Fruit fly (Drosophila melanogaster): ENCODE measurements around the gene CG34367.

Gene CG34367

dm6 chr2L:10334854-10335277 lies 18.8 kb downstream of the CG34367 start (continued):
- TF ChIP-seq CG1603 (tag; optimal IDR thresholded peaks at IDR 0.05) (peak; percentile 81), lov (optimal IDR thresholded peaks at IDR 0.05) (no peak), lov (GFP tag; IDR thresholded peaks at IDR 0.05) (no peak), CG12155 (GFP tag; optimal IDR thresholded peaks at IDR 0.05) (peak; percentile 7), Xrp1 (GFP tag; IDR thresholded peaks at IDR 0.05) (peak; percentile 67), dm (GFP tag; optimal IDR thresholded peaks at IDR 0.05) (peak; percentile 50), CG1792 (GFP tag; optimal IDR thresholded peaks at IDR 0.05) (peak; percentile 24), Sox100B (GFP tag; optimal IDR thresholded peaks at IDR 0.05) (peak; percentile 77), tio (GFP tag; optimal IDR thresholded peaks at IDR 0.05) (no peak), gcm (GFP tag; optimal IDR thresholded peaks at IDR 0.05) (peak; percentile 34), fu2 (GFP tag; optimal IDR thresholded peaks at IDR 0.05) (peak; percentile 21), her (GFP tag; optimal IDR thresholded peaks at IDR 0.05) (peak; percentile 75)

- TF ChIP-seq gsb-n (tag; optimal IDR thresholded peaks at IDR 0.05) (no peak), Med (GFP tag) (peak; percentile 71), MBD-R2 (GFP tag; IDR thresholded peaks at IDR 0.05) (no peak), zfh2 (GFP tag; optimal IDR thresholded peaks at IDR 0.05) (no peak), CG31441 (GFP tag; IDR thresholded peaks at IDR 0.05) (no peak), mld (GFP tag; IDR thresholded peaks at IDR 0.05; ENCODE audit: partially characterized antibody) (0 out of 3 replicates have a peak, but pooled peaks have one; percentile 50), HmgZ (tag; optimal IDR thresholded peaks at IDR 0.05) (no peak), CG17328 (GFP tag; IDR thresholded peaks at IDR 0.05) (0 out of 2 replicates have a peak, but pooled peaks have one; percentile 15), esg (GFP tag; conservative IDR thresholded peaks at IDR 0.05) (no peak), CG4360 (GFP tag; IDR thresholded peaks at IDR 0.05) (0 out of 2 replicates have a peak, but pooled peaks have one; percentile 6), tap (tag; optimal IDR thresholded peaks at IDR 0.05) (no peak), CG1832 (GFP tag; optimal IDR thresholded peaks at IDR 0.05) (no peak), cato (GFP tag; optimal IDR thresholded peaks at IDR 0.05; ENCODE audit: borderline replicate concordance) (no peak), CG31365 (tag; optimal IDR thresholded peaks at IDR 0.05) (no peak), Elba2 (GFP tag; optimal IDR thresholded peaks at IDR 0.05) (peak; percentile 21), D (optimal IDR thresholded peaks at IDR 0.05) (no peak), D (GFP tag; optimal IDR thresholded peaks at IDR 0.05) (no peak)
Measured at dm6 chr2L:10334213-10334612, 19.5 kb downstream of the CG34367 start.

dm6 chr2L:10333091-10333991 lies 20.4 kb downstream of the CG34367 start, which contains the start of gene GATAd:
GATAd (plus strand) TSS chr2L:10333734.
- no peak for TF ChIP-seq CG10274 (GFP tag; optimal IDR thresholded peaks at IDR 0.05)
- no peak for TF ChIP-seq sisA (GFP tag; IDR thresholded peaks at IDR 0.05)
- no peak for TF ChIP-seq pan (optimal IDR thresholded peaks at IDR 0.05)
- no peak for TF ChIP-seq pan (GFP tag; optimal IDR thresholded peaks at IDR 0.05 in 1 of 2, IDR thresholded peaks at IDR 0.05 in 1 of 2)
- TF ChIP-seq ara (GFP tag; IDR thresholded peaks at IDR 0.05) = no peak
- peak; percentile 60 for TF ChIP-seq Med (GFP tag)
- no peak for TF ChIP-seq gce (GFP tag; IDR thresholded peaks at IDR 0.05)
- no peak for TF ChIP-seq CG2202 (tag; optimal IDR thresholded peaks at IDR 0.05)
- no peak for TF ChIP-seq fu2 (GFP tag; optimal IDR thresholded peaks at IDR 0.05)
- TF ChIP-seq CG17359 (tag; optimal IDR thresholded peaks at IDR 0.05) = no peak
- TF ChIP-seq CG13424 (tag; optimal IDR thresholded peaks at IDR 0.05) = peak; percentile 21
- no peak for TF ChIP-seq CG6654 (GFP tag; optimal IDR thresholded peaks at IDR 0.05)
- TF ChIP-seq C15 (GFP tag; IDR thresholded peaks at IDR 0.05) = no peak
- peak; percentile 21; the same call in 1 of the 2 replicates for TF ChIP-seq ssp (GFP tag; IDR thresholded peaks at IDR 0.05)
- peak; percentile 13 for TF ChIP-seq phol (tag; optimal IDR thresholded peaks at IDR 0.05)
- no peak for TF ChIP-seq aop (GFP tag; IDR thresholded peaks at IDR 0.05)
- no peak for TF ChIP-seq CG4707 (GFP tag; optimal IDR thresholded peaks at IDR 0.05)
- no peak for TF ChIP-seq Neu2 (GFP tag; optimal IDR thresholded peaks at IDR 0.05; ENCODE audit: borderline replicate concordance)
- no peak for TF ChIP-seq CG34376 (GFP tag; optimal IDR thresholded peaks at IDR 0.05)
- TF ChIP-seq CG12391 (tag; optimal IDR thresholded peaks at IDR 0.05) = peak; percentile 29
- no peak for TF ChIP-seq CG3163 (GFP tag; optimal IDR thresholded peaks at IDR 0.05)
- TF ChIP-seq CG7786 (GFP tag; optimal IDR thresholded peaks at IDR 0.05) = no peak

Measured in whole organism, embryonic.